Worm (Caenorhabditis elegans) whole organism, L2 larva: ENCODE results near the gene R07E5.7.

Source experiments
- ama-1 ChIP-seq: fragments of 150-350 bp; optimal IDR thresholded peaks from 2 replicates; lab custom pipeline; 2018; ENCODE audit warnings: inconsistent platforms
- elt-1 ChIP-seq: fragments of 150-350 bp; optimal IDR thresholded peaks from 2 replicates; lab custom pipeline; 2014; ENCODE audit warnings: missing biosample characterization, missing genetic modification characterization
- mab-5 ChIP-seq: fragments of 150-350 bp; optimal IDR thresholded peaks from 2 replicates; lab custom pipeline; 2014; ENCODE audit warnings: missing biosample characterization, missing genetic modification characterization
- nhr-25 ChIP-seq: fragments of 150-350 bp; sonication (generic microtip); optimal IDR thresholded peaks from 3 replicates; lab custom pipeline; 2014; ENCODE audit warnings: missing biosample characterization, missing genetic modification characterization
- skn-1 ChIP-seq: sonication (generic microtip); optimal IDR thresholded peaks from 2 replicates; lab custom pipeline; 2017; ENCODE audit warnings: missing biosample characterization, missing genetic modification characterization
- zag-1 ChIP-seq: fragments of 150-350 bp; optimal IDR thresholded peaks from 2 replicates; lab custom pipeline; 2014; ENCODE audit warnings: missing biosample characterization, missing genetic modification characterization

DNA sequence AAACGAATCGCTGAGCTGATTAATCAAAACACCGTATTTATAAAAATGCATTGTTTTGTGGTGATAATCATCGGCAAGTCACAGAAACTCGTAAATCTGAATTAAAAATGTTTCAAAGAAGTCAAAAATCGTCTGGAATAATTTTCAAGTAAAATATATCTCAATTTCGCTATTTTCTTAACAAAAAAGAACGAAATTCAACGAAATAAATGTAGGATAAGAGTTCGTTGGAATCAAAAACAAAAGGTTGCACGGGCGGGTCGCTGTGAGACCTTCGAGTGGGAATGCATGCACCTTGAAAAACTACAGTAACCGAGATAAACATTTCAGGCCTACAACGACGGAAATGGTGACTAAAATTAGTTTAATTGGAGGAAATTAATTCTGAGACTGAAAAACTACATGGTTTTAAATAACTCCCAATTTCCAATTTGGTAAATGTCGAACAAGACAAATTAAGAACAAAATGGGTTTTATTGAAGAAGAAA lies 15.4 kb upstream of the R07E5.7 start, which contains the start of gene C28A5.1:
- TF ChIP-seq zag-1 (no peak), ama-1 (lab: Kevin White, UChicago) (no peak), elt-1 (tag; lab: Kevin White, UChicago) (no peak), skn-1 (tag; lab: Kevin White, UChicago) (no peak), mab-5 (tag; lab: Kevin White, UChicago) (no peak), nhr-25 (no peak)
